Worm (Caenorhabditis elegans): ENCODE data around the gene hacl-1.
A peak's percentile ranks its signal among the peaks of the same experiment; 100 is the strongest.

hacl-1 gene

ce11 chrII:11453025-11453424, 39.7 kb downstream of the hacl-1 start, which contains the start of gene rsp-1 (continued):
- TF ChIP-seq lin-15B (tag; optimal IDR thresholded peaks at IDR 0.05): peak; percentile 84
- TF ChIP-seq nhr-90 (tag; optimal IDR thresholded peaks at IDR 0.05; ENCODE audit: poor library complexity): peak; percentile 89
- TF ChIP-seq pag-3 (tag; optimal IDR thresholded peaks at IDR 0.05; ENCODE audit: borderline replicate concordance, insufficient read depth): no peak
- TF ChIP-seq lsy-2 (tag; optimal IDR thresholded peaks at IDR 0.05): peak; percentile 91 to 94
- no peak for TF ChIP-seq hlh-17 (GFP tag; optimal IDR thresholded peaks at IDR 0.05; ENCODE audit: borderline replicate concordance)
- peak; percentile 83 for TF ChIP-seq skn-1 (tag; optimal IDR thresholded peaks at IDR 0.05)
- TF ChIP-seq pax-3 (tag; optimal IDR thresholded peaks at IDR 0.05): peak; percentile 73
- no peak for TF ChIP-seq unc-30 (tag; optimal IDR thresholded peaks at IDR 0.05)
- peak; percentile 78 for TF ChIP-seq nhr-77 (tag; optimal IDR thresholded peaks at IDR 0.05)
- no peak for TF ChIP-seq egl-27 (tag; optimal IDR thresholded peaks at IDR 0.05)
- TF ChIP-seq C16A3.4 (tag; optimal IDR thresholded peaks at IDR 0.05): peak; percentile 95
- TF ChIP-seq lin-13 (GFP tag; optimal IDR thresholded peaks at IDR 0.05): peak; percentile 89
- TF ChIP-seq xbp-1 (tag; optimal IDR thresholded peaks at IDR 0.05): peak; percentile 90
- peak; percentile 93 for TF ChIP-seq nhr-71 (tag; optimal IDR thresholded peaks at IDR 0.05)
- TF ChIP-seq pqm-1 (tag; optimal IDR thresholded peaks at IDR 0.05): no peak
- TF ChIP-seq unc-130 (tag; optimal IDR thresholded peaks at IDR 0.05): peak; percentile 91
- TF ChIP-seq fkh-8 (tag; optimal IDR thresholded peaks at IDR 0.05): peak; percentile 79
- peak; percentile 42 for TF ChIP-seq lin-39 (tag; optimal IDR thresholded peaks at IDR 0.05)
- TF ChIP-seq nhr-47 (tag; optimal IDR thresholded peaks at IDR 0.05): peak; percentile 91
- peak; percentile 84 for TF ChIP-seq ztf-4 (tag; optimal IDR thresholded peaks at IDR 0.05)
- TF ChIP-seq blmp-1 (tag; optimal IDR thresholded peaks at IDR 0.05): peak; percentile 27
- peak; percentile 92 for TF ChIP-seq nhr-85 (tag)
- TF ChIP-seq sox-4 (tag; optimal IDR thresholded peaks at IDR 0.05): peak; percentile 45
- no peak for TF ChIP-seq unc-98 (GFP tag; IDR thresholded peaks at IDR 0.05)
- peak in 1 of 2 experiments; percentile 85 for TF ChIP-seq mdl-1 (tag; optimal IDR thresholded peaks at IDR 0.05)
- peak; percentile 49 for TF ChIP-seq egl-13 (tag; optimal IDR thresholded peaks at IDR 0.05)
- no peak for TF ChIP-seq C34B4.2 (tag; optimal IDR thresholded peaks at IDR 0.05)
- peak; percentile 89 for TF ChIP-seq lin-14 (GFP tag; optimal IDR thresholded peaks at IDR 0.05)
- TF ChIP-seq ces-1 (GFP tag; optimal IDR thresholded peaks at IDR 0.05): no peak
- TF ChIP-seq elt-2 (tag; optimal IDR thresholded peaks at IDR 0.05): peak; percentile 76
- peak; percentile 92 to 95 (median 94) for TF ChIP-seq ceh-82 (tag; optimal IDR thresholded peaks at IDR 0.05)
- no peak for TF ChIP-seq unc-62 (GFP tag; optimal IDR thresholded peaks at IDR 0.05)
- TF ChIP-seq irx-1 (tag; optimal IDR thresholded peaks at IDR 0.05): peak; percentile 76
- peak; percentile 94 for TF ChIP-seq snu-23 (GFP tag; optimal IDR thresholded peaks at IDR 0.05)
- TF ChIP-seq efl-1 (optimal IDR thresholded peaks at IDR 0.05): peak; percentile 88 to 90
- peak; percentile 84 to 98 for TF ChIP-seq efl-1 (GFP tag; optimal IDR thresholded peaks at IDR 0.05 in 1 of 2)
- TF ChIP-seq jun-1 (tag; optimal IDR thresholded peaks at IDR 0.05): peak; percentile 91
- peak in 1 of 2 experiments; percentile 71 for TF ChIP-seq ztf-11 (tag; optimal IDR thresholded peaks at IDR 0.05)
- TF ChIP-seq dsc-1 (tag; optimal IDR thresholded peaks at IDR 0.05): peak; percentile 89
- TF ChIP-seq ets-5 (GFP tag; IDR thresholded peaks at IDR 0.05): no peak
- TF ChIP-seq aly-2 (tag; optimal IDR thresholded peaks at IDR 0.05): peak; percentile 65
- TF ChIP-seq ceh-8 (GFP tag; optimal IDR thresholded peaks at IDR 0.05): peak; percentile 55
- TF ChIP-seq ama-1 (optimal IDR thresholded peaks at IDR 0.05): no peak
- peak; percentile 82 for TF ChIP-seq C04F5.9 (tag; optimal IDR thresholded peaks at IDR 0.05)
- TF ChIP-seq isw-1 (GFP tag; IDR thresholded peaks at IDR 0.05): peak; percentile 87
- peak; percentile 69 for TF ChIP-seq F16B12.6 (tag; optimal IDR thresholded peaks at IDR 0.05)
- TF ChIP-seq nhr-237 (tag; optimal IDR thresholded peaks at IDR 0.05): no peak
- TF ChIP-seq fkh-4 (tag; optimal IDR thresholded peaks at IDR 0.05; ENCODE audit: borderline replicate concordance): peak; percentile 29
- TF ChIP-seq swsn-7 (tag; optimal IDR thresholded peaks at IDR 0.05): peak; percentile 91
